Worm (Caenorhabditis elegans) whole organism, midembryonic: ENCODE measurements around the gene C49F8.15.

Source experiments
- cog-1 ChIP-seq: sonication (generic microtip); optimal IDR thresholded peaks from 2 replicates; lab custom pipeline; 2016; ENCODE audit warnings: missing genetic modification characterization, missing compliant biosample characterization
- flt-1 ChIP-seq: fragments of 200-800 bp; sonication (Bioruptor generic); IDR thresholded peaks from 2 replicates; pipeline ENCODE4 v1.3.6; 2022; ENCODE audit warnings: missing genetic modification characterization, missing compliant biosample characterization
- med-1 ChIP-seq: sonication (generic microtip); optimal IDR thresholded peaks from 2 replicates; lab custom pipeline; 2017; ENCODE audit warnings: missing genetic modification characterization, mild to moderate bottlenecking, missing compliant biosample characterization, antibody characterized with exemption, missing genetic modification reagents; ENCODE audit not compliant: insufficient read depth
- tab-1 ChIP-seq: fragments of 200-800 bp; sonication (Bioruptor generic); IDR thresholded peaks from 2 replicates; pipeline ENCODE4 v1.3.6; 2022; ENCODE audit warnings: missing genetic modification characterization, missing compliant biosample characterization
- ztf-23 ChIP-seq: fragments of 200-800 bp; sonication (Bioruptor generic); IDR thresholded peaks from 2 replicates; pipeline ENCODE4 v1.3.6; 2022; ENCODE audit warnings: missing genetic modification reagents, missing genetic modification characterization, missing compliant biosample characterization
- ztf-29 ChIP-seq: fragments of 200-800 bp; sonication (Bioruptor generic); IDR thresholded peaks from 2 replicates; pipeline ENCODE4 v1.3.6; 2022; ENCODE audit warnings: missing genetic modification reagents, missing genetic modification characterization, missing compliant biosample characterization

DNA sequence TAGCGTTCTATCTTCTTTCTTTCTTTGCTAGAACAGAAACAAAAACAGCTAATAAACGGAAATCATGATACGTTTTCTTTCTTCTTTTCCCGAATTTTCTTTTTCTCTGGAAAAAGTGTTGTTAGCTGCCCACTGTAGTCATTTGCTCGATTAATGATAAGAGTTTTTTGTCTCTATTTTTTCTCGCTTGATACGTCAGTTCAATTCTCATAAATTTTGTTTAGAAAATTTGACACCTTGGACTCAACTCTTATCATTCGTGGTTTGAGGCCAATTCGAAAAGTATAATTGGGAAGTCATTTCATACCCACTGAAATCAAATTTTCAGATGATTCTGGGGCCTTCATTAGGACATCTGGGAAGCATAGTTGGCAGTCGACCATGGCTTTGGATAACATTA lies 20.5 kb downstream of the C49F8.15 start:
- no peak for TF ChIP-seq ztf-29
- no peak for TF ChIP-seq cog-1 (tag; lab: Kevin White, UChicago)
- no peak for TF ChIP-seq tab-1
- TF ChIP-seq ztf-23 (GFP tag; lab: Robert Waterston, UW) = no peak
- TF ChIP-seq med-1 (GFP tag; lab: Kevin White, UChicago) = no peak
- TF ChIP-seq flt-1 = no peak
